Fruit fly (Drosophila melanogaster): ENCODE data around the gene Csk.

Csk gene

dm6 chr3R:11657786-11658193 lies 7.3 kb upstream of the Csk start (continued):
- TF ChIP-seq Sox102F (GFP tag; optimal IDR thresholded peaks at IDR 0.05): peak; percentile 89
- TF ChIP-seq CG11762 (GFP tag; optimal IDR thresholded peaks at IDR 0.05; ENCODE audit: insufficient read depth): peak; percentile 77
- TF ChIP-seq Smox (GFP tag; optimal IDR thresholded peaks at IDR 0.05): peak; percentile 86
- peak; percentile 91 for TF ChIP-seq esn (GFP tag; optimal IDR thresholded peaks at IDR 0.05)
- peak; percentile 75 for TF ChIP-seq CG15336 (GFP tag; IDR thresholded peaks at IDR 0.05)
- TF ChIP-seq CG6808 (GFP tag; optimal IDR thresholded peaks at IDR 0.05): peak; percentile 84
- peak; percentile 86 for TF ChIP-seq CG6792 (GFP tag; optimal IDR thresholded peaks at IDR 0.05)
- TF ChIP-seq CG8119 (GFP tag; IDR thresholded peaks at IDR 0.05): peak; percentile 67
- peak; percentile 84 for TF ChIP-seq CG3032 (tag; optimal IDR thresholded peaks at IDR 0.05)
- TF ChIP-seq svp (GFP tag): peak; percentile 98
- peak; percentile 88 for TF ChIP-seq CG10669 (GFP tag; optimal IDR thresholded peaks at IDR 0.05)
- peak; percentile 84 for TF ChIP-seq lz (GFP tag; optimal IDR thresholded peaks at IDR 0.05)
- peak; percentile 73 for TF ChIP-seq CG1621 (tag; optimal IDR thresholded peaks at IDR 0.05)
- peak; percentile 89 for TF ChIP-seq topi (GFP tag; optimal IDR thresholded peaks at IDR 0.05)
- peak; percentile 83 for TF ChIP-seq CG34406 (GFP tag; optimal IDR thresholded peaks at IDR 0.05)
- peak; percentile 83 for TF ChIP-seq CG8319 (GFP tag; optimal IDR thresholded peaks at IDR 0.05)
- TF ChIP-seq Eip78C (GFP tag): peak; percentile 98
- TF ChIP-seq cyc (GFP tag; optimal IDR thresholded peaks at IDR 0.05): peak; percentile 88
- TF ChIP-seq CG6163 (GFP tag; IDR thresholded peaks at IDR 0.05): peak; percentile 89
- TF ChIP-seq fkh (GFP tag; optimal IDR thresholded peaks at IDR 0.05): no peak
- TF ChIP-seq CG9139 (GFP tag; optimal IDR thresholded peaks at IDR 0.05): peak; percentile 76
- peak; percentile 71 for TF ChIP-seq fd59A (GFP tag; optimal IDR thresholded peaks at IDR 0.05)
- TF ChIP-seq CG7368 (GFP tag; optimal IDR thresholded peaks at IDR 0.05): peak; percentile 86
- TF ChIP-seq CG31627 (GFP tag; optimal IDR thresholded peaks at IDR 0.05): peak; percentile 81
- peak; percentile 90 for TF ChIP-seq Sox14 (GFP tag; optimal IDR thresholded peaks at IDR 0.05)
- TF ChIP-seq dsx (GFP tag; optimal IDR thresholded peaks at IDR 0.05; ENCODE audit: poor library complexity, severe bottlenecking): peak; percentile 90
- peak; percentile 69 for TF ChIP-seq CG6854 (GFP tag; optimal IDR thresholded peaks at IDR 0.05)
- peak; percentile 90 for TF ChIP-seq vri (GFP tag; optimal IDR thresholded peaks at IDR 0.05)
- TF ChIP-seq Hr39 (GFP tag; optimal IDR thresholded peaks at IDR 0.05): peak; percentile 85
- peak; percentile 16 for TF ChIP-seq dac (GFP tag; optimal IDR thresholded peaks at IDR 0.05)
- peak; percentile 86 for TF ChIP-seq net (GFP tag; optimal IDR thresholded peaks at IDR 0.05)
- TF ChIP-seq spab (GFP tag; optimal IDR thresholded peaks at IDR 0.05): peak; percentile 81
- TF ChIP-seq CG6276 (GFP tag; optimal IDR thresholded peaks at IDR 0.05): peak; percentile 47

- TF ChIP-seq esn (GFP tag; optimal IDR thresholded peaks at IDR 0.05) (peak; percentile 99), Smox (GFP tag; optimal IDR thresholded peaks at IDR 0.05) (peak; percentile 98), cyc (GFP tag; optimal IDR thresholded peaks at IDR 0.05) (peak; percentile 98), Sox102F (GFP tag; optimal IDR thresholded peaks at IDR 0.05) (peak; percentile 99), fd59A (GFP tag; optimal IDR thresholded peaks at IDR 0.05) (peak; percentile 99), Hr39 (GFP tag; optimal IDR thresholded peaks at IDR 0.05) (peak; percentile 98), Eip93F (GFP tag; optimal IDR thresholded peaks at IDR 0.05) (peak; percentile 96), CG7368 (GFP tag; optimal IDR thresholded peaks at IDR 0.05) (peak; percentile 99), fd85E (GFP tag; optimal IDR thresholded peaks at IDR 0.05) (peak; percentile 95), CG8319 (GFP tag; optimal IDR thresholded peaks at IDR 0.05) (peak; percentile 98), vri (GFP tag; optimal IDR thresholded peaks at IDR 0.05) (peak; percentile 98), Met (GFP tag; optimal IDR thresholded peaks at IDR 0.05) (peak; percentile 99), CG8632 (GFP tag; optimal IDR thresholded peaks at IDR 0.05) (peak; percentile 99), Ets96B (tag; optimal IDR thresholded peaks at IDR 0.05) (peak; percentile 99), CG11902 (GFP tag; optimal IDR thresholded peaks at IDR 0.05) (peak; percentile 98), svp (GFP tag) (peak; percentile 99), CG15336 (GFP tag; IDR thresholded peaks at IDR 0.05) (peak; percentile 99), CG11294 (GFP tag; IDR thresholded peaks at IDR 0.05) (peak; percentile 98), dac (GFP tag; optimal IDR thresholded peaks at IDR 0.05) (peak; percentile 97), eg (GFP tag; IDR thresholded peaks at IDR 0.05) (peak; percentile 99), Eip78C (GFP tag) (peak; percentile 100), Ets21C (GFP tag; optimal IDR thresholded peaks at IDR 0.05) (peak; percentile 97), Lpt (GFP tag; optimal IDR thresholded peaks at IDR 0.05) (peak; percentile 99), Gug (GFP tag; IDR thresholded peaks at IDR 0.05) (peak; percentile 98), CG31627 (GFP tag; optimal IDR thresholded peaks at IDR 0.05) (peak; percentile 98), CG10631 (GFP tag; optimal IDR thresholded peaks at IDR 0.05) (peak; percentile 99), CG1621 (tag; optimal IDR thresholded peaks at IDR 0.05) (peak; percentile 98), CG11762 (GFP tag; optimal IDR thresholded peaks at IDR 0.05; ENCODE audit: insufficient read depth) (peak; percentile 98), CG3032 (tag; optimal IDR thresholded peaks at IDR 0.05) (peak; percentile 99), spab (GFP tag; optimal IDR thresholded peaks at IDR 0.05) (peak; percentile 99), CG6163 (GFP tag; IDR thresholded peaks at IDR 0.05) (peak; percentile 99), achi (GFP tag; optimal IDR thresholded peaks at IDR 0.05) (peak; percentile 99), CG4318 (GFP tag; optimal IDR thresholded peaks at IDR 0.05) (peak; percentile 98)
Measured at dm6 chr3R:11656614-11657216, 6.2 kb upstream of the Csk start.
